Worm (Caenorhabditis elegans): Measurements from ENCODE around the gene clec-117.

The clec-117 gene

DNA sequence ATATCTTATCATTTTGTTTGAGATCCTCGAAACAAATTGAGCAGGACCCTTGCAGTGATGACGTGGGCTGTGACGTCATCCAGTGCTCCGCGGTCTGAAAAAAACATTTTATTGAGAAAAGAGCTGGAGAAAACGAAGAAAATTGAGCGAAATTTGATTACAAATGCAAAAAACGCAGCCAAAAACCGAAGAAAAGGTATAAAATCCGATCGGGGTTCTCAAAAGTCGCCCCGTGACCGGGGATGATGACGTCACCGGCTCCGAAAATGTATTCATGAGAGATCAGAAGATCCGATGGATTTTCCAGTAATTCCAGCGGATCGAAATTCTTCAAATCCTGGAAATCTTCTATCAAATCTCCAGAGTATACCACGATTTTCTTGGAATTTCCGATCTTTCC lies 14.3 kb downstream of the clec-117 start, which contains the start of gene trul-1:
trul-1 (minus strand) TSS at position 101 of the 400 bp plus-strand sequence.
- TF ChIP-seq vab-7 (GFP tag; IDR thresholded peaks at IDR 0.05), result no peak
- TF ChIP-seq pqm-1 (tag; optimal IDR thresholded peaks at IDR 0.05), result no peak

DNA sequence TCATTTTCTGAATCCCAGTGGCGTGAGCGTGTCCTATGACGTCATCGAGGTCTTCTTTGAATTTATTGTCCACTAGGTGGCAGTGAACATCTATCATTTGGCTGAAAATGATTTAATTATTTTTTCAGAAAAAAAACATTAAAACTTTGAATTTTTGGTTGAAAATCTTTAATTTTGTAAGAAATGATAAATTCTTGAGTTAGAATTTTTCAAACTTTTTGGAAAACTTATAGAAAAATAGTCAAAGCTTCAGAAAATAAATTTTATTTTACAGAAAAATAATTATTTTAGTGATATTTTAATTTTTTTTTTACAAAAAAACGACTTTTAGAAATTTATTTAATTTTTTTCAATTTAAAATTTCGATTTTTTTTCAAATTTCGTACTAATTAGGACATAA lies 18.2 kb downstream of the clec-117 start, which contains the start of gene B0432.8:
B0432.8 (minus strand) TSS at position 101 of the 400 bp plus-strand sequence.
- TF ChIP-seq dmd-9 (GFP tag; IDR thresholded peaks at IDR 0.05), result no peak
- no peak for TF ChIP-seq lin-15B (tag; optimal IDR thresholded peaks at IDR 0.05)
- no peak for TF ChIP-seq daf-16 (GFP tag; optimal IDR thresholded peaks at IDR 0.05)
- no peak for TF ChIP-seq daf-16 (tag; optimal IDR thresholded peaks at IDR 0.05)
- no peak for TF ChIP-seq zip-11 (GFP tag; IDR thresholded peaks at IDR 0.05)
- TF ChIP-seq vab-7 (GFP tag; IDR thresholded peaks at IDR 0.05), result no peak
- TF ChIP-seq unc-62 (GFP tag; optimal IDR thresholded peaks at IDR 0.05 in 1 of 2), result no peak
- TF ChIP-seq unc-62 (tag; optimal IDR thresholded peaks at IDR 0.05), result no peak
- no peak for TF ChIP-seq lsy-2 (tag; optimal IDR thresholded peaks at IDR 0.05)
- no peak for TF ChIP-seq spr-1 (tag; optimal IDR thresholded peaks at IDR 0.05)
- TF ChIP-seq mxl-3 (GFP tag; optimal IDR thresholded peaks at IDR 0.05), result no peak
- no peak for TF ChIP-seq hmg-1.1 (GFP tag; IDR thresholded peaks at IDR 0.05)
- TF ChIP-seq mdt-29 (GFP tag; IDR thresholded peaks at IDR 0.05), result no peak
- TF ChIP-seq F10B5.3 (tag; optimal IDR thresholded peaks at IDR 0.05), result no peak
- TF ChIP-seq ceh-62 (tag; optimal IDR thresholded peaks at IDR 0.05), result no peak
- no peak for TF ChIP-seq nhr-28 (tag; optimal IDR thresholded peaks at IDR 0.05)
- TF ChIP-seq zip-2 (tag; optimal IDR thresholded peaks at IDR 0.05), result no peak
- TF ChIP-seq php-3 (GFP tag; IDR thresholded peaks at IDR 0.05), result no peak

DNA sequence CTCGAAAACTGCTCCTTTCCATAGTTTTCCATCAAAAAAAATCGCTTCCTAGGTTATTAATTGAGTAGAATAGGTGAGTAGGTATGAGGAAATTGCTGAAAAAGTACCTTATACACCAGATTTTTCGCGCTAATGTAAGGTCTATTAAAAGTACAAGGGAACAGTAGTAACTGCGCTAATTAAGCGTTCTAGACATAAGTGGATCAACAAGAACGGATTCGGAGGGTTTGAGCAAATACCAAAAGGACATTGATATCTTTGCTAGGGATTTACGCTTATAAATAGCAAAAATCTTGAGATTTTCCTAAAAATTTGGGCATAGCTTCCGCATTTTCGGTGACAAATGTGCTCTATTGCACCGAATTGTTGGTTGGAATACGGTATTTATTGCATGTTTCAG lies 22.9 kb downstream of the clec-117 start, which contains the start of gene B0432.7:
B0432.7 (minus strand) TSS at position 101 of the 400 bp plus-strand sequence.
- TF ChIP-seq zag-1 (tag; optimal IDR thresholded peaks at IDR 0.05) (no peak), hlh-11 (tag; optimal IDR thresholded peaks at IDR 0.05) (no peak), ZK546.5 (tag; optimal IDR thresholded peaks at IDR 0.05) (no peak), mdl-1 (tag; optimal IDR thresholded peaks at IDR 0.05) (no peak), lin-1 (GFP tag; IDR thresholded peaks at IDR 0.05) (no peak), hmg-1.1 (GFP tag; IDR thresholded peaks at IDR 0.05) (no peak), fkh-10 (GFP tag; optimal IDR thresholded peaks at IDR 0.05) (no peak)

DNA sequence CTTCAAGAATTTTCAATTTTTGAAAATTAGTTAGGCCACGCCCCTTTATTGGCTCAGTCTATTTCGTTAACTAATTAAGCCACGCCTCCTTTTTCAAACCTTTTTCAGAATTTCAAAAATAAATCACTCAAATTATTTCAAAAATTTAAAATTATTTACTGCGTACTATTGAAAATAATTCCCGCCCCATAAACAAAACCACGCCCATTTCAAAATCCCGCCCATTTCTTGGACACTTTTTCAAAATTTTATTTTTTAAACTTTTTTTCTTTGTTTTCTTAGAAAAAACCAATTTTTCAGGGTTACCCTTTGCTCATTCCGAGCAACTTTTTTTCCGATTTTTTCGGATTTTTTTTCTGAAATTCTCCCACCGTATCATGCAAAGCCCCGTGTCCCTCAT lies 32.8 kb downstream of the clec-117 start, which contains the start of gene B0432.14:
B0432.14 (plus strand) TSS at position 301 of the 400 bp plus-strand sequence.
- TF ChIP-seq F49E8.2 (tag; optimal IDR thresholded peaks at IDR 0.05; ENCODE audit: borderline replicate concordance) (no peak), nhr-11 (tag; optimal IDR thresholded peaks at IDR 0.05) (no peak), unc-130 (GFP tag; optimal IDR thresholded peaks at IDR 0.05) (no peak), zip-2 (tag; optimal IDR thresholded peaks at IDR 0.05) (no peak), ces-1 (GFP tag; optimal IDR thresholded peaks at IDR 0.05) (no peak), zfp-3 (GFP tag; conservative IDR thresholded peaks at IDR 0.05) (no peak), spr-1 (tag; optimal IDR thresholded peaks at IDR 0.05) (no peak), F37D6.2 (tag; optimal IDR thresholded peaks at IDR 0.05) (no peak), daf-12 (tag; optimal IDR thresholded peaks at IDR 0.05) (no peak), mxl-2 (GFP tag; conservative IDR thresholded peaks at IDR 0.05) (no peak), Y105C5A.15 (GFP tag; IDR thresholded peaks at IDR 0.05) (no peak), ama-1 (optimal IDR thresholded peaks at IDR 0.05) (no peak), lsy-2 (tag; optimal IDR thresholded peaks at IDR 0.05) (no peak)

DNA sequence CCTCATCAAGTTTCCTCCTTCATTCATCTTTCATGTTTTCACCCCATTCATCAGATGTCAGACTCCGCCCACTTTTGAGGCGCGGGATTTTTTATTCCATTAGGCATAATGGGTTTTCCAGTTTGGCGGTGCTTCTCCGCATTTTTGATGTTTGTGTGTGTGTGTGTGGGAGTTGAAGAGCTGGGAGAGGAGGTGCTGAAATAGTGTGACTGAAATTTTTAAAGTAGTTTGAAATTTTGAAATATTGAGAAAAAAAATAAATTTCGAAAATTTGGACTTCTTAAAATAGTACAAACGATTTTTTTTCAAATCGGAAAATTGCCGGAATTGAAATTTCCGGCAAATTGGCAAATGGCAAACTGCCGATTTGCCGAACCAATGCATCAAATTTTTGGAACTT lies 33.2 kb downstream of the clec-117 start, which contains the start of gene scc-2:
scc-2 (minus strand) TSS at position 101 of the 400 bp plus-strand sequence.
- TF ChIP-seq mdt-29 (GFP tag; IDR thresholded peaks at IDR 0.05), result no peak
- TF ChIP-seq hlh-11 (tag; optimal IDR thresholded peaks at IDR 0.05), result no peak
- no peak for TF ChIP-seq zip-11 (GFP tag; IDR thresholded peaks at IDR 0.05)
- no peak for TF ChIP-seq gei-8 (GFP tag; optimal IDR thresholded peaks at IDR 0.05)
- no peak for TF ChIP-seq D1046.2 (GFP tag; IDR thresholded peaks at IDR 0.05)
- no peak for TF ChIP-seq nhr-25 (tag; optimal IDR thresholded peaks at IDR 0.05; ENCODE audit: borderline replicate concordance, insufficient read depth)
- no peak for TF ChIP-seq ztf-7 (tag; optimal IDR thresholded peaks at IDR 0.05)
- no peak for TF ChIP-seq nhr-41 (GFP tag; IDR thresholded peaks at IDR 0.05)
- TF ChIP-seq spr-3 (GFP tag; optimal IDR thresholded peaks at IDR 0.05), result no peak
- no peak for TF ChIP-seq duxl-1 (tag; optimal IDR thresholded peaks at IDR 0.05; ENCODE audit: poor library complexity)
- no peak for TF ChIP-seq nhr-111 (GFP tag; optimal IDR thresholded peaks at IDR 0.05)
- TF ChIP-seq set-16 (GFP tag; IDR thresholded peaks at IDR 0.05), result no peak
- TF ChIP-seq nhr-48 (tag; optimal IDR thresholded peaks at IDR 0.05), result no peak
- TF ChIP-seq madf-5 (GFP tag; IDR thresholded peaks at IDR 0.05), result no peak
- TF ChIP-seq unc-130 (GFP tag; optimal IDR thresholded peaks at IDR 0.05), result no peak

All from whole organism, L4 larva.